Worm (Caenorhabditis elegans) whole organism, L4 larva: ENCODE results near the gene F43C11.16.

ENCODE experiments used
- D1046.2 ChIP-seq: fragments of 200-800 bp; sonication (Bioruptor generic); IDR thresholded peaks from 2 replicates; pipeline ENCODE4 v1.3.6; 2022; ENCODE audit warnings: missing genetic modification characterization, missing compliant biosample characterization
- F10B5.3 ChIP-seq: sonication (generic microtip); optimal IDR thresholded peaks from 2 replicates; lab custom pipeline; 2016; ENCODE audit warnings: mild to moderate bottlenecking, missing genetic modification characterization, missing compliant biosample characterization
- T20F7.1 ChIP-seq: fragments of 200-800 bp; sonication (Bioruptor generic); optimal IDR thresholded peaks from 2 replicates; lab custom pipeline; 2018; ENCODE audit warnings: mild to moderate bottlenecking, missing genetic modification characterization, missing compliant biosample characterization
- Y105C5A.15 ChIP-seq: fragments of 200-800 bp; sonication (Bioruptor generic); IDR thresholded peaks from 2 replicates; pipeline ENCODE4 v1.3.6; 2022; ENCODE audit warnings: missing genetic modification characterization, missing compliant biosample characterization
- Y5F2A.4 ChIP-seq: fragments of 200-800 bp; sonication (Bioruptor generic); optimal IDR thresholded peaks from 2 replicates; lab custom pipeline; 2018; ENCODE audit warnings: mild to moderate bottlenecking, missing genetic modification characterization, missing compliant biosample characterization
- ZK337.2 ChIP-seq: fragments of 200-800 bp; sonication (Bioruptor generic); IDR thresholded peaks from 2 replicates; pipeline ENCODE4 v1.3.6; 2022; ENCODE audit warnings: missing genetic modification reagents, missing genetic modification characterization, missing compliant biosample characterization
- ZK546.5 ChIP-seq, 2 experiments: sonication (generic microtip); optimal IDR thresholded peaks; 2 replicates each; lab custom pipeline; 2017; ENCODE audit warnings: missing biosample characterization in 2 of 2, missing genetic modification characterization in 2 of 2
- ama-1 ChIP-seq: fragments of 150-350 bp; optimal IDR thresholded peaks from 2 replicates; lab custom pipeline; 2014; ENCODE audit warnings: inconsistent platforms, mixed read lengths
- arid-1 ChIP-seq: fragments of 200-800 bp; sonication (Bioruptor generic); conservative IDR thresholded peaks from 2 replicates; pipeline ENCODE4 v1.3.6; 2022; ENCODE audit warnings: missing genetic modification reagents, missing genetic modification characterization, missing compliant biosample characterization
- attf-4 ChIP-seq: sonication (generic microtip); optimal IDR thresholded peaks from 3 replicates; lab custom pipeline; 2017; ENCODE audit warnings: missing biosample characterization, missing genetic modification characterization
- ceh-20 ChIP-seq: fragments of 200-800 bp; sonication (Bioruptor generic); IDR thresholded peaks from 2 replicates; pipeline ENCODE4 v1.3.6; 2022; ENCODE audit warnings: missing genetic modification reagents, missing genetic modification characterization, missing compliant biosample characterization
- ctbp-1 ChIP-seq: fragments of 200-800 bp; sonication (Bioruptor generic); IDR thresholded peaks from 2 replicates; pipeline ENCODE4 v1.3.6; 2022; ENCODE audit warnings: missing genetic modification reagents, missing genetic modification characterization, missing compliant biosample characterization
- daf-12 ChIP-seq: fragments of 150-350 bp; optimal IDR thresholded peaks from 2 replicates; lab custom pipeline; 2014; ENCODE audit warnings: missing biosample characterization, missing genetic modification reagents, missing genetic modification characterization
- daf-16 ChIP-seq, 3 experiments: sonication (generic microtip); optimal IDR thresholded peaks; 2 replicates each; lab custom pipeline; 2016 to 2017; ENCODE audit warnings: missing genetic modification characterization in 3 of 3, missing genetic modification reagents in 3 of 3, mild to moderate bottlenecking in 2 of 3, missing compliant biosample characterization in 2 of 3, missing biosample characterization in 1 of 3, moderate library complexity in 1 of 3
- dmd-8 ChIP-seq: fragments of 200-800 bp; sonication (Bioruptor generic); IDR thresholded peaks from 2 replicates; pipeline ENCODE4 v1.3.6; 2022; ENCODE audit warnings: missing genetic modification characterization, missing compliant biosample characterization
- dmd-9 ChIP-seq: fragments of 200-800 bp; sonication (Bioruptor generic); IDR thresholded peaks from 2 replicates; pipeline ENCODE4 v1.3.6; 2022; ENCODE audit warnings: missing genetic modification reagents, missing genetic modification characterization, missing compliant biosample characterization
- dpl-1 ChIP-seq: fragments of 150-350 bp; optimal IDR thresholded peaks from 2 replicates; lab custom pipeline; 2014; ENCODE audit warnings: missing biosample characterization, missing genetic modification reagents, missing genetic modification characterization
- duxl-1 ChIP-seq: sonication (generic microtip); optimal IDR thresholded peaks from 2 replicates; lab custom pipeline; 2016; ENCODE audit warnings: mild to moderate bottlenecking, missing genetic modification characterization, moderate library complexity, missing compliant biosample characterization; ENCODE audit not compliant: poor library complexity
- egl-27 ChIP-seq: sonication (generic microtip); optimal IDR thresholded peaks from 3 replicates; lab custom pipeline; 2017; ENCODE audit warnings: missing biosample characterization, missing genetic modification reagents, missing genetic modification characterization
- hlh-30 ChIP-seq: sonication (generic microtip); optimal IDR thresholded peaks from 2 replicates; lab custom pipeline; 2017; ENCODE audit warnings: antibody characterized with exemption, mild to moderate bottlenecking, missing genetic modification characterization, missing compliant biosample characterization; ENCODE audit not compliant: insufficient read depth
- hmg-1.1 ChIP-seq: fragments of 200-800 bp; sonication (Bioruptor generic); IDR thresholded peaks from 2 replicates; pipeline ENCODE4 v1.3.6; 2022; ENCODE audit warnings: missing genetic modification reagents, missing genetic modification characterization, missing compliant biosample characterization
- jun-1 ChIP-seq: fragments of 150-350 bp; optimal IDR thresholded peaks from 2 replicates; lab custom pipeline; 2014; ENCODE audit warnings: missing biosample characterization, missing genetic modification reagents, missing genetic modification characterization
- lim-7 ChIP-seq: fragments of 200-800 bp; sonication (Bioruptor generic); IDR thresholded peaks from 2 replicates; pipeline ENCODE4 v1.3.6; 2022; ENCODE audit warnings: missing genetic modification characterization, missing compliant biosample characterization
- lin-15B ChIP-seq: fragments of 150-350 bp; sonication (generic microtip); optimal IDR thresholded peaks from 3 replicates; lab custom pipeline; 2014; ENCODE audit warnings: missing biosample characterization, missing genetic modification characterization
- lin-39 ChIP-seq: fragments of 150-350 bp; optimal IDR thresholded peaks from 2 replicates; lab custom pipeline; 2014; ENCODE audit warnings: missing biosample characterization, missing genetic modification reagents, missing genetic modification characterization
- madf-5 ChIP-seq, 2 experiments: fragments of 200-800 bp; sonication (Bioruptor generic); IDR thresholded peaks; 2 replicates each; pipeline ENCODE4 v1.3.6; 2022; ENCODE audit warnings: missing compliant biosample characterization in 2 of 2, missing genetic modification characterization in 2 of 2
- madf-9 ChIP-seq: fragments of 200-800 bp; sonication (Bioruptor generic); conservative IDR thresholded peaks from 2 replicates; pipeline ENCODE4 v1.3.6; 2022; ENCODE audit warnings: missing genetic modification reagents, missing genetic modification characterization, missing compliant biosample characterization
- mdt-29 ChIP-seq: fragments of 200-800 bp; sonication (Bioruptor generic); IDR thresholded peaks from 2 replicates; pipeline ENCODE4 v1.3.6; 2022; ENCODE audit warnings: missing genetic modification reagents, missing genetic modification characterization, missing compliant biosample characterization
- mxl-2 ChIP-seq: fragments of 200-800 bp; sonication (Bioruptor generic); conservative IDR thresholded peaks from 2 replicates; pipeline ENCODE4 v1.3.6; 2022; ENCODE audit warnings: missing genetic modification reagents, missing genetic modification characterization, missing compliant biosample characterization
- mxl-3 ChIP-seq: fragments of 200-800 bp; sonication (Bioruptor generic); optimal IDR thresholded peaks from 2 replicates; lab custom pipeline; 2018; ENCODE audit warnings: mild to moderate bottlenecking, missing genetic modification characterization, missing compliant biosample characterization
- nhr-10 ChIP-seq: fragments of 150-350 bp; optimal IDR thresholded peaks from 2 replicates; lab custom pipeline; 2014; ENCODE audit warnings: missing biosample characterization, missing genetic modification characterization
- nhr-28 ChIP-seq: fragments of 150-350 bp; optimal IDR thresholded peaks from 2 replicates; lab custom pipeline; 2014; ENCODE audit warnings: missing biosample characterization, missing genetic modification characterization
- nhr-41 ChIP-seq: fragments of 200-800 bp; sonication (Bioruptor generic); IDR thresholded peaks from 2 replicates; pipeline ENCODE4 v1.3.6; 2022; ENCODE audit warnings: missing genetic modification reagents, missing genetic modification characterization, missing compliant biosample characterization
- pqm-1 ChIP-seq: sonication (generic microtip); optimal IDR thresholded peaks from 2 replicates; lab custom pipeline; 2017; ENCODE audit warnings: missing biosample characterization, missing genetic modification characterization
- rbr-2 ChIP-seq: sonication (generic microtip); optimal IDR thresholded peaks from 2 replicates; lab custom pipeline; 2016; ENCODE audit warnings: missing genotype, missing genetic modification characterization, missing compliant biosample characterization
- sdz-12 ChIP-seq: fragments of 200-800 bp; sonication (Bioruptor generic); optimal IDR thresholded peaks from 2 replicates; lab custom pipeline; 2018; ENCODE audit warnings: mild to moderate bottlenecking, missing genetic modification characterization, missing compliant biosample characterization
- set-16 ChIP-seq: fragments of 200-800 bp; sonication (Bioruptor generic); IDR thresholded peaks from 2 replicates; pipeline ENCODE4 v1.3.6; 2022; ENCODE audit warnings: missing genetic modification reagents, missing genetic modification characterization, missing compliant biosample characterization
- unc-130 ChIP-seq: sonication (generic microtip); optimal IDR thresholded peaks from 2 replicates; lab custom pipeline; 2016; ENCODE audit warnings: missing genetic modification reagents, missing genetic modification characterization, missing compliant biosample characterization
- unc-39 ChIP-seq: sonication (generic microtip); optimal IDR thresholded peaks from 2 replicates; lab custom pipeline; 2017; ENCODE audit warnings: missing biosample characterization, missing genetic modification characterization
- unc-62 ChIP-seq, 3 experiments: fragments of 150-350 bp in 1 of 3; sonication (generic microtip); optimal IDR thresholded peaks in 2 of 3; peaks in 1 of 3; 1 replicate in 1 of 3; 2 replicates in 2 of 3; lab custom pipeline; 2014 to 2017; ENCODE audit warnings: missing biosample characterization in 3 of 3, missing genetic modification characterization in 3 of 3, missing genetic modification reagents in 3 of 3, missing genotype in 1 of 3
- vab-7 ChIP-seq: fragments of 200-800 bp; sonication (Bioruptor generic); IDR thresholded peaks from 2 replicates; pipeline ENCODE4 v1.3.6; 2022; ENCODE audit warnings: missing genetic modification reagents, missing genetic modification characterization, missing compliant biosample characterization

F43C11.16 gene

ce11 chrII:2378465-2379009 is 18.7 kb upstream of the F43C11.16 start (continued):
- TF ChIP-seq madf-5 (GFP tag; IDR thresholded peaks at IDR 0.05; lab: Robert Waterston, UW) (no peak), arid-1 (GFP tag; lab: Robert Waterston, UW) (no peak), ZK546.5 (tag; optimal IDR thresholded peaks at IDR 0.05; lab: Kevin White, UChicago) (no peak), unc-39 (tag; lab: Kevin White, UChicago) (no peak), madf-9 (GFP tag; lab: Robert Waterston, UW) (0 out of 2 replicates have a peak, but pooled peaks have one; percentile 7), ama-1 (lab: Kevin White, UChicago) (no peak), nhr-10 (tag; lab: Kevin White, UChicago) (peak; percentile 60), duxl-1 (peak; percentile 77), F10B5.3 (tag; lab: Kevin White, UChicago) (no peak), nhr-28 (tag; lab: Kevin White, UChicago) (peak; percentile 95), ceh-20 (peak; percentile 84; the same call in 1 of the 2 replicates), mxl-3 (GFP tag; lab: Kevin White, UChicago) (peak; percentile 66), set-16 (GFP tag; lab: Robert Waterston, UW) (no peak), daf-12 (tag; lab: Kevin White, UChicago) (no peak), hmg-1.1 (0 out of 2 replicates have a peak, but pooled peaks have one; percentile 29), pqm-1 (peak; percentile 100), nhr-41 (GFP tag; lab: Robert Waterston, UW) (peak; percentile 93), rbr-2 (tag; lab: Kevin White, UChicago) (no peak), dpl-1 (GFP tag; lab: Kevin White, UChicago) (peak; percentile 35), hlh-30 (no peak), ZK337.2 (GFP tag; lab: Robert Waterston, UW) (0 out of 2 replicates have a peak, but pooled peaks have one; percentile 31), unc-130 (GFP tag; lab: Kevin White, UChicago) (no peak), Y105C5A.15 (no peak), dmd-9 (GFP tag; lab: Robert Waterston, UW) (no peak), vab-7 (GFP tag; lab: Robert Waterston, UW) (no peak), egl-27 (tag; lab: Kevin White, UChicago) (no peak), D1046.2 (GFP tag; lab: Robert Waterston, UW) (no peak), Y5F2A.4 (no peak), attf-4 (tag; lab: Kevin White, UChicago) (no peak), mxl-2 (no peak), mdt-29 (GFP tag; lab: Robert Waterston, UW) (peak; percentile 51; the same call in 1 of the 2 replicates)

- TF ChIP-seq rbr-2 (tag; lab: Kevin White, UChicago) (no peak), dmd-8 (GFP tag; lab: Robert Waterston, UW) (no peak), lim-7 (GFP tag; lab: Robert Waterston, UW) (no peak), lin-39 (tag; lab: Kevin White, UChicago) (no peak), unc-62 (GFP tag; optimal IDR thresholded peaks at IDR 0.05 in 1 of 2; lab: Kevin White, UChicago) (peak in 1 of 2 experiments; percentile 1), unc-62 (tag; optimal IDR thresholded peaks at IDR 0.05; lab: Kevin White, UChicago) (no peak), lin-15B (tag; lab: Kevin White, UChicago) (no peak), madf-9 (GFP tag; lab: Robert Waterston, UW) (no peak)
Measured at ce11 chrII:2377751-2378150, 17.9 kb upstream of the F43C11.16 start, which contains the start of gene F16G10.6. Gene F16G10.6, minus strand, starts transcription at chrII:2377851.

DNA sequence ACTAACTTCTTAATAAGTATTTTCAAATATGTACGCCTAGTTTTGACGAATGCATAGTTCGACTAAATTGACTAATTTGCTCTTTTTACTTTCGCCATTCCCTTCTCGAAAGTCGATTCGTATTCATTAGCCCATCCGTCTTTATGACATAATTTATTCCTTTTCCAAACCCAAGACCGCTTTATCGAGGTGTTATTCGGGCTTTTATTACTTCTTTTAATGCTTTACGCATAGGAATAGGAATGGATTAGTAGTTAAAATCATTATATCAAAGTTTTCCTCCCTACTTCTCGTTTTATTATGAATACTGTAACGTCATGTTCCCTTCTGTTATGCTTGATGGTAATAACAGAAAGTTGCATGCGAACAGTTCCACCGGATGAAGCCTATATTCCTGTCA is 15.1 kb upstream of the F43C11.16 start, which contains the start of gene F16G10.2:
TSS of gene F16G10.2 (plus strand) at position 301 of the 400 bp plus-strand sequence.
- TF ChIP-seq jun-1 (tag; lab: Kevin White, UChicago) (no peak), sdz-12 (no peak), ctbp-1 (GFP tag; lab: Robert Waterston, UW) (no peak), T20F7.1 (GFP tag; lab: Kevin White, UChicago) (no peak), rbr-2 (tag; lab: Kevin White, UChicago) (no peak), daf-16 (GFP tag; optimal IDR thresholded peaks at IDR 0.05; lab: Kevin White, UChicago) (no peak), daf-16 (tag; optimal IDR thresholded peaks at IDR 0.05; lab: Kevin White, UChicago) (no peak), unc-62 (GFP tag; optimal IDR thresholded peaks at IDR 0.05 in 1 of 2; lab: Kevin White, UChicago) (peak in 1 of 2 experiments; percentile 79), unc-62 (tag; optimal IDR thresholded peaks at IDR 0.05; lab: Kevin White, UChicago) (no peak), F10B5.3 (tag; lab: Kevin White, UChicago) (no peak)
- TF ChIP-seq, all 104 proteins: peak for 1
